Fruit fly (Drosophila melanogaster) whole organism, embryonic: ENCODE measurements around the gene Sec63.

Source experiments
- CG10321 ChIP-seq: fragments of 200-800 bp; sonication (Bioruptor generic); IDR thresholded peaks from 2 replicates; pipeline ENCODE4 v1.3.6; 2022; ENCODE audit warnings: missing biosample characterization, missing genetic modification characterization
- CG10654 ChIP-seq: fragments of 200-800 bp; sonication (Bioruptor generic); optimal IDR thresholded peaks from 2 replicates; lab custom pipeline; 2016; ENCODE audit warnings: missing biosample characterization, missing genetic modification characterization
- CG11723 ChIP-seq: fragments of 200-800 bp; sonication (Bioruptor generic); optimal IDR thresholded peaks from 2 replicates; lab custom pipeline; 2017; ENCODE audit warnings: missing biosample characterization, mild to moderate bottlenecking, missing genetic modification characterization
- CG12071 ChIP-seq: fragments of 200-800 bp; sonication (Bioruptor generic); optimal IDR thresholded peaks from 3 replicates; lab custom pipeline; 2018; ENCODE audit warnings: missing biosample characterization, mild to moderate bottlenecking, missing genetic modification characterization
- CG12659 ChIP-seq: fragments of 200-800 bp; sonication (Bioruptor generic); optimal IDR thresholded peaks from 3 replicates; lab custom pipeline; 2017; ENCODE audit warnings: mild to moderate bottlenecking, missing biosample characterization, missing genetic modification reagents, missing genetic modification characterization
- CG13775 ChIP-seq: fragments of 200-800 bp; sonication (Bioruptor generic); optimal IDR thresholded peaks from 3 replicates; lab custom pipeline; 2017; ENCODE audit warnings: missing biosample characterization, mild to moderate bottlenecking, missing genetic modification characterization
- CG15696 ChIP-seq: fragments of 200-800 bp; sonication (Bioruptor generic); optimal IDR thresholded peaks from 2 replicates; lab custom pipeline; 2019; ENCODE audit warnings: missing biosample characterization, mild to moderate bottlenecking, missing genetic modification characterization, moderate library complexity
- CG17186 ChIP-seq: fragments of 200-800 bp; sonication (Bioruptor generic); optimal IDR thresholded peaks from 3 replicates; lab custom pipeline; 2017; ENCODE audit warnings: missing biosample characterization, missing genetic modification reagents, missing genetic modification characterization
- CG17568 ChIP-seq: fragments of 200-800 bp; sonication (Bioruptor generic); optimal IDR thresholded peaks from 2 replicates; lab custom pipeline; 2018; ENCODE audit warnings: missing biosample characterization, mild to moderate bottlenecking, missing genetic modification characterization, moderate library complexity
- CG18262 ChIP-seq: fragments of 200-800 bp; optimal IDR thresholded peaks from 3 replicates; lab custom pipeline; 2019; ENCODE audit warnings: missing biosample characterization, mild to moderate bottlenecking, missing genetic modification characterization, moderate library complexity
- CG2116 ChIP-seq: fragments of 200-800 bp; sonication (Bioruptor generic); optimal IDR thresholded peaks from 3 replicates; lab custom pipeline; 2018; ENCODE audit warnings: missing biosample characterization, mild to moderate bottlenecking, missing genetic modification characterization
- CG31441 ChIP-seq: fragments of 200-800 bp; sonication (Bioruptor generic); IDR thresholded peaks from 2 replicates; pipeline ENCODE4 v1.3.6; 2022; ENCODE audit warnings: missing biosample characterization, missing genetic modification characterization
- CG3163 ChIP-seq: fragments of 200-800 bp; sonication (Bioruptor generic); optimal IDR thresholded peaks from 3 replicates; lab custom pipeline; 2016; ENCODE audit warnings: missing biosample characterization, missing genetic modification characterization
- CG32772 ChIP-seq: fragments of 200-800 bp; sonication (Bioruptor generic); IDR thresholded peaks from 2 replicates; pipeline ENCODE4 v1.3.6; 2022; ENCODE audit warnings: missing biosample characterization, missing genetic modification characterization
- CG33213 ChIP-seq: fragments of 200-800 bp; sonication (Bioruptor generic); optimal IDR thresholded peaks from 3 replicates; lab custom pipeline; 2016; ENCODE audit warnings: missing biosample characterization, missing genetic modification characterization
- CG6654 ChIP-seq: fragments of 200-800 bp; sonication (Bioruptor generic); optimal IDR thresholded peaks from 2 replicates; lab custom pipeline; 2017; ENCODE audit warnings: missing biosample characterization, mild to moderate bottlenecking, missing genetic modification characterization
- CG6813 ChIP-seq: fragments of 200-800 bp; sonication (Bioruptor generic); optimal IDR thresholded peaks from 2 replicates; lab custom pipeline; 2017; ENCODE audit warnings: missing biosample characterization, missing genetic modification characterization, mild to moderate bottlenecking, moderate library complexity, missing genetic modification reagents
- CG8478 ChIP-seq: fragments of >200 bp; optimal IDR thresholded peaks from 2 replicates; lab custom pipeline; 2018
- CG9727 ChIP-seq: fragments of 200-800 bp; sonication (Bioruptor generic); optimal IDR thresholded peaks from 3 replicates; lab custom pipeline; 2017; ENCODE audit warnings: missing biosample characterization, mild to moderate bottlenecking, missing genetic modification characterization
- CTCF ChIP-seq: fragments of 200-800 bp; sonication (Bioruptor generic); optimal IDR thresholded peaks from 2 replicates; lab custom pipeline; 2017; ENCODE audit warnings: missing biosample characterization, mild to moderate bottlenecking, missing genetic modification characterization, moderate library complexity
- Dfd ChIP-seq, 2 experiments: fragments of >200 bp; optimal IDR thresholded peaks; 2 replicates each; lab custom pipeline; 2017; ENCODE audit warnings: missing biosample characterization in 2 of 2, missing genetic modification characterization in 2 of 2
- Dp ChIP-seq: fragments of 200-800 bp; sonication (Bioruptor generic); optimal IDR thresholded peaks from 2 replicates; lab custom pipeline; 2018; ENCODE audit warnings: missing biosample characterization, mild to moderate bottlenecking, missing genetic modification characterization, moderate library complexity
- E2f1 ChIP-seq: fragments of 200-800 bp; sonication (Bioruptor generic); IDR thresholded peaks from 2 replicates; pipeline ENCODE4 v1.3.6; 2022; ENCODE audit warnings: missing biosample characterization, missing genetic modification characterization
- Elba2 ChIP-seq: fragments of 200-800 bp; sonication (Bioruptor generic); optimal IDR thresholded peaks from 3 replicates; lab custom pipeline; 2016; ENCODE audit warnings: missing biosample characterization, missing genetic modification characterization
- Fer3 ChIP-seq: fragments of 200-800 bp; sonication (Bioruptor generic); optimal IDR thresholded peaks from 2 replicates; lab custom pipeline; 2018; ENCODE audit warnings: missing biosample characterization, mild to moderate bottlenecking, missing genetic modification characterization, moderate library complexity
- H15 ChIP-seq: fragments of 200-800 bp; sonication (Bioruptor generic); IDR thresholded peaks from 3 replicates; pipeline ENCODE4 v1.3.6; 2022; ENCODE audit warnings: missing biosample characterization, missing genetic modification characterization
- H2.0 ChIP-seq: fragments of 200-800 bp; sonication (Bioruptor generic); IDR thresholded peaks from 2 replicates; pipeline ENCODE4 v1.3.6; 2022; ENCODE audit warnings: missing biosample characterization, missing genetic modification characterization
- HLH3B ChIP-seq: fragments of 200-800 bp; sonication (Bioruptor generic); IDR thresholded peaks from 2 replicates; pipeline ENCODE4 v1.3.6; 2022; ENCODE audit warnings: missing biosample characterization, missing genetic modification characterization
- HmgZ ChIP-seq: fragments of 200-800 bp; sonication (Bioruptor generic); optimal IDR thresholded peaks from 2 replicates; lab custom pipeline; 2018; ENCODE audit warnings: missing biosample characterization, mild to moderate bottlenecking, missing genetic modification characterization
- Nf-YA ChIP-seq: fragments of 200-800 bp; sonication (Bioruptor generic); IDR thresholded peaks from 2 replicates; pipeline ENCODE4 v1.3.6; 2022; ENCODE audit warnings: missing biosample characterization, missing genetic modification characterization
- NfI ChIP-seq: fragments of 200-800 bp; sonication (Bioruptor generic); optimal IDR thresholded peaks from 3 replicates; lab custom pipeline; 2018; ENCODE audit warnings: missing biosample characterization, mild to moderate bottlenecking, missing genetic modification characterization, moderate library complexity
- Scr ChIP-seq: fragments of 200-800 bp; sonication (Bioruptor generic); IDR thresholded peaks from 2 replicates; pipeline ENCODE4 v1.3.6; 2022; ENCODE audit warnings: missing biosample characterization, missing genetic modification characterization; ENCODE audit not compliant: partially characterized antibody
- Sin3A ChIP-seq: fragments of >200 bp; optimal IDR thresholded peaks from 2 replicates; lab custom pipeline; 2018
- Sox102F ChIP-seq: fragments of 200-800 bp; sonication (Bioruptor generic); optimal IDR thresholded peaks from 2 replicates; lab custom pipeline; 2018; ENCODE audit warnings: missing biosample characterization, mild to moderate bottlenecking, missing genetic modification characterization, moderate library complexity
- Vsx1 ChIP-seq: fragments of 200-800 bp; sonication (Bioruptor generic); optimal IDR thresholded peaks from 2 replicates; lab custom pipeline; 2017; ENCODE audit warnings: missing biosample characterization, mild to moderate bottlenecking, missing genetic modification characterization, missing genetic modification reagents
- Xrp1 ChIP-seq: fragments of 200-800 bp; sonication (Bioruptor generic); IDR thresholded peaks from 2 replicates; pipeline ENCODE4 v1.3.6; 2022; ENCODE audit warnings: missing biosample characterization, missing genetic modification characterization
- ap ChIP-seq: fragments of 200-800 bp; sonication (Bioruptor generic); IDR thresholded peaks from 2 replicates; pipeline ENCODE4 v1.3.6; 2022; ENCODE audit warnings: missing biosample characterization, missing genetic modification characterization
- bab2 ChIP-seq: fragments of 200-800 bp; sonication (Bioruptor generic); optimal IDR thresholded peaks from 2 replicates; lab custom pipeline; 2016; ENCODE audit warnings: missing biosample characterization, missing genetic modification characterization
- ci ChIP-seq: fragments of 200-800 bp; sonication (Bioruptor generic); IDR thresholded peaks from 3 replicates; pipeline ENCODE4 v1.3.6; 2022; ENCODE audit warnings: missing biosample characterization, missing genetic modification characterization
- croc ChIP-seq: fragments of 200-800 bp; sonication (Bioruptor generic); conservative IDR thresholded peaks from 3 replicates; pipeline ENCODE4 v1.3.6; 2022; ENCODE audit warnings: missing biosample characterization, missing genetic modification characterization
- disco-r ChIP-seq: fragments of 200-800 bp; sonication (Bioruptor generic); optimal IDR thresholded peaks from 2 replicates; lab custom pipeline; 2016; ENCODE audit warnings: missing biosample characterization, missing genetic modification characterization
- en ChIP-seq: fragments of 200-800 bp; sonication (Bioruptor generic); optimal IDR thresholded peaks from 2 replicates; lab custom pipeline; 2016; ENCODE audit warnings: missing biosample characterization, missing genetic modification characterization
- eyg ChIP-seq: fragments of 200-800 bp; sonication (Bioruptor generic); optimal IDR thresholded peaks from 3 replicates; lab custom pipeline; 2016; ENCODE audit warnings: missing biosample characterization, missing genetic modification characterization
- fu2 ChIP-seq: fragments of 200-800 bp; sonication (Bioruptor generic); optimal IDR thresholded peaks from 2 replicates; lab custom pipeline; 2016; ENCODE audit warnings: missing biosample characterization, missing genetic modification characterization
- lbe ChIP-seq: fragments of 200-800 bp; sonication (Bioruptor generic); optimal IDR thresholded peaks from 2 replicates; lab custom pipeline; 2016; ENCODE audit warnings: missing biosample characterization, mild to moderate bottlenecking, missing genetic modification characterization
- luna ChIP-seq: fragments of 200-800 bp; sonication (Bioruptor generic); optimal IDR thresholded peaks from 2 replicates; lab custom pipeline; 2016; ENCODE audit warnings: missing biosample characterization, missing genetic modification characterization
- nerfin-1 ChIP-seq: fragments of 200-800 bp; sonication (Bioruptor generic); optimal IDR thresholded peaks from 3 replicates; lab custom pipeline; 2019; ENCODE audit warnings: missing biosample characterization, mild to moderate bottlenecking, missing genetic modification characterization, moderate library complexity
- nom ChIP-seq: fragments of 200-800 bp; sonication (Bioruptor generic); optimal IDR thresholded peaks from 2 replicates; lab custom pipeline; 2017; ENCODE audit warnings: missing biosample characterization, missing genetic modification characterization, mild to moderate bottlenecking, moderate library complexity, missing genetic modification reagents
- pho ChIP-seq: fragments of 200-800 bp; sonication (Bioruptor generic); optimal IDR thresholded peaks from 2 replicates; lab custom pipeline; 2016; ENCODE audit warnings: missing biosample characterization, missing genetic modification characterization
- phol ChIP-seq: fragments of 200-800 bp; sonication (Bioruptor generic); optimal IDR thresholded peaks from 3 replicates; lab custom pipeline; 2018; ENCODE audit warnings: missing biosample characterization, mild to moderate bottlenecking, missing genetic modification characterization, moderate library complexity
- psq ChIP-seq: fragments of 200-800 bp; sonication (Bioruptor generic); optimal IDR thresholded peaks from 2 replicates; lab custom pipeline; 2017; ENCODE audit warnings: missing biosample characterization, missing genetic modification characterization
- run ChIP-seq: fragments of 200-800 bp; sonication (Bioruptor generic); optimal IDR thresholded peaks from 3 replicates; lab custom pipeline; 2018; ENCODE audit warnings: missing biosample characterization, mild to moderate bottlenecking, missing genetic modification characterization
- tio ChIP-seq: fragments of 200-800 bp; sonication (Bioruptor generic); optimal IDR thresholded peaks from 2 replicates; lab custom pipeline; 2017; ENCODE audit warnings: missing biosample characterization, missing genetic modification characterization, inconsistent platforms

Gene Sec63

DNA sequence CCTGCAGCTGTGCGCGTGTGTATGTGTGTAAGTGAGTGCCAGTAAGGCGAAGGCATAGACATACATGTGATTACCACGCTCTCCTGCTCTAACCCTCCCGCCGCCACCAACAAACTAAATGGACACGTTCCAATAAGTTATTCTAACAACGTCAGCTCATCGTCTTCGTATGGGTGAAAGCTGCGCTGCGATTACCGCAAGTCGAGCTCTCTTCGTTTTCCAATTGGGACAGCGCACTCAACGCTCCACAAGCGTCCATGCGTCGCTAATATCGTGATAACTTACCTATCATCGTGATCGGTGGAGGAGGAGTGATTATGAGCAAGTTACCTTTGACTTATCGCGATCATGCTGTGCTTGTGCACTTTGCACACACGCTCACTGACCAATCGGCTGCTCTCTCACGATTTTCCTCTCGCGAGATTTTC, 748 bp downstream of the Sec63 start (continued):
- TF ChIP-seq CG32772 (GFP tag; lab: Robert Waterston, UW) (no peak), CG10654 (GFP tag; lab: Kevin White, UChicago) (no peak), Xrp1 (GFP tag; lab: Robert Waterston, UW) (0 out of 2 replicates have a peak, but pooled peaks have one; percentile 28), CG6813 (GFP tag; lab: Kevin White, UChicago) (peak; percentile 18), CG12071 (GFP tag; lab: Kevin White, UChicago) (peak; percentile 76), fu2 (GFP tag; lab: Kevin White, UChicago) (no peak), CG6654 (GFP tag; lab: Kevin White, UChicago) (no peak), Scr (GFP tag; lab: Robert Waterston, UW) (no peak), croc (GFP tag; lab: Robert Waterston, UW) (no peak), CTCF (GFP tag; lab: Kevin White, UChicago) (peak; percentile 60), H2.0 (no peak), ap (GFP tag; lab: Robert Waterston, UW) (no peak), phol (tag; lab: Kevin White, UChicago) (peak; percentile 41), lbe (GFP tag; lab: Kevin White, UChicago) (no peak), pho (GFP tag; lab: Kevin White, UChicago) (no peak), HLH3B (GFP tag; lab: Robert Waterston, UW) (peak; percentile 58; the same call in 1 of the 2 replicates), psq (GFP tag; lab: Kevin White, UChicago) (no peak), H15 (GFP tag; lab: Robert Waterston, UW) (no peak), luna (GFP tag; lab: Kevin White, UChicago) (no peak), CG10321 (no peak), Dp (no peak), Sox102F (GFP tag; lab: Kevin White, UChicago) (no peak), Nf-YA (GFP tag; lab: Robert Waterston, UW) (no peak), CG17186 (GFP tag; lab: Kevin White, UChicago) (no peak), tio (GFP tag; lab: Kevin White, UChicago) (no peak), nerfin-1 (tag; lab: Kevin White, UChicago) (peak; percentile 53), CG9727 (GFP tag; lab: Kevin White, UChicago) (no peak), eyg (no peak), CG33213 (no peak), CG13775 (no peak), Dfd (GFP tag; optimal IDR thresholded peaks at IDR 0.05; lab: Kevin White, UChicago) (no peak), CG3163 (GFP tag; lab: Kevin White, UChicago) (no peak), disco-r (GFP tag; lab: Kevin White, UChicago) (no peak), run (tag; lab: Kevin White, UChicago) (no peak), Fer3 (tag; lab: Kevin White, UChicago) (no peak), en (GFP tag; lab: Kevin White, UChicago) (no peak), CG12659 (no peak), CG15696 (tag; lab: Kevin White, UChicago) (no peak), bab2 (GFP tag; lab: Kevin White, UChicago) (no peak), CG18262 (tag; lab: Kevin White, UChicago) (peak; percentile 2), Elba2 (peak; percentile 88), ci (GFP tag; lab: Robert Waterston, UW) (peak; percentile 59; the same call in 2 of the 3 replicates), CG31441 (GFP tag; lab: Robert Waterston, UW) (peak; percentile 39; the same call in 1 of the 2 replicates), HmgZ (tag; lab: Kevin White, UChicago) (no peak), Sin3A (lab: Kevin White, UChicago) (no peak), CG2116 (GFP tag; lab: Kevin White, UChicago) (no peak), E2f1 (GFP tag; lab: Robert Waterston, UW) (no peak), Vsx1 (GFP tag; lab: Kevin White, UChicago) (no peak), CG8478 (lab: Kevin White, UChicago) (no peak), CG17568 (GFP tag; lab: Kevin White, UChicago) (no peak), NfI (GFP tag; lab: Kevin White, UChicago) (no peak), CG11723 (GFP tag; lab: Kevin White, UChicago) (no peak), nom (peak; percentile 57)
